Worm (Caenorhabditis elegans) whole organism, L2 larva: ENCODE measurements around the gene F15B9.8.

Experiments
- ama-1 ChIP-seq: fragments of 150-350 bp; optimal IDR thresholded peaks from 2 replicates; lab custom pipeline; 2018; ENCODE audit warnings: inconsistent platforms
- ceh-16 ChIP-seq: fragments of 150-350 bp; optimal IDR thresholded peaks from 2 replicates; lab custom pipeline; 2014; ENCODE audit warnings: missing biosample characterization, missing genetic modification characterization
- lin-11 ChIP-seq: fragments of 150-350 bp; sonication (generic microtip); optimal IDR thresholded peaks from 2 replicates; lab custom pipeline; 2014; ENCODE audit warnings: missing biosample characterization, missing genetic modification characterization, inconsistent platforms, mixed read lengths
- peb-1 ChIP-seq: fragments of 150-350 bp; optimal IDR thresholded peaks from 2 replicates; lab custom pipeline; 2014; ENCODE audit warnings: missing biosample characterization, missing genetic modification characterization
- unc-62 ChIP-seq: fragments of 150-350 bp; optimal IDR thresholded peaks from 2 replicates; lab custom pipeline; 2014; ENCODE audit warnings: missing biosample characterization, missing genetic modification reagents, missing genetic modification characterization

- TF ChIP-seq ama-1 (lab: Kevin White, UChicago) (no peak), lin-11 (no peak), unc-62 (GFP tag; lab: Kevin White, UChicago) (no peak), peb-1 (tag; lab: Kevin White, UChicago) (no peak), ceh-16 (tag; lab: Kevin White, UChicago) (no peak)
These were observed 25.2 kb upstream of the F15B9.8 start, which contains the start of gene hrg-9 for ce11 chrV:12963192-12963591.
